Fruit fly (Drosophila melanogaster): Measurements from ENCODE around the gene Jon25Bii.
A peak's percentile ranks its signal among the peaks of the same experiment; 100 is the strongest.

The Jon25Bii gene

DNA sequence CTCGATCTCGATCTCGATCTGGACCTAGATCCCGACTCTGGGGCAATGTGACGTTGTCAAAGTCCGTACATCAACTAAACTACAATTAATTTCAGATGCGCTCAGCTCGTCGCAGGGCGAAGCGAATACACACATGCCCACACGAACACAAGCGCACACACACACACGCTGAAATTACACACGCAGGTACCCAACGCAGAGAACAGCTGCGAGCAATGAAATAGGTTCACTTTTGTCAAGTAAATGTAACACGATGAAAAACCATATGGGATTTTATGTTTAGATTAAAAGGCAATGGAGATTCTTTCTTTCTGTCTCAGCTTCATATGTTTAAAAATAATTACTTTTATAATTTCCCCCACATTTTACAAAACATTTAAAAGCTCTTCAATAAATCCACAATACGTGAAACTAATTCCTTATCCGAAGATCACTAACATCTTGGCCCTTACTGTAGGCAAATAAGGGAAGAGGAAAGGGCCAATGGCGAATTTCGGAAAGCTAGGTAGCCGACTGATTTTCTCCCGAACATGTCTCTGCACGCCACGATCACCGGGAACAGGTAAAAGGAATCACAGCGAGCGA, 47.4 kb upstream of the Jon25Bii start (continued):
- TF ChIP-seq CG6683 (GFP tag; optimal IDR thresholded peaks at IDR 0.05), result peak; percentile 62
- TF ChIP-seq NFAT (GFP tag; IDR thresholded peaks at IDR 0.05), result peak; percentile 70
- TF ChIP-seq eve (GFP tag; optimal IDR thresholded peaks at IDR 0.05), result peak in 1 of 2 experiments; percentile 85
- TF ChIP-seq lola (GFP tag; optimal IDR thresholded peaks at IDR 0.05), result peak in 1 of 3 experiments; percentile 94
- TF ChIP-seq cad (GFP tag; optimal IDR thresholded peaks at IDR 0.05), result no peak
- TF ChIP-seq gem (tag; optimal IDR thresholded peaks at IDR 0.05), result peak; percentile 94
- peak; percentile 70 for TF ChIP-seq nom (GFP tag; optimal IDR thresholded peaks at IDR 0.05)
- TF ChIP-seq pfk (GFP tag; optimal IDR thresholded peaks at IDR 0.05), result peak; percentile 32
- TF ChIP-seq D19B (GFP tag; optimal IDR thresholded peaks at IDR 0.05), result peak; percentile 55
- TF ChIP-seq CG17359 (tag; optimal IDR thresholded peaks at IDR 0.05), result peak; percentile 76
- TF ChIP-seq CoRest (tag; optimal IDR thresholded peaks at IDR 0.05), result peak; percentile 88
- peak; percentile 51 for TF ChIP-seq CG15479 (GFP tag; optimal IDR thresholded peaks at IDR 0.05)
- TF ChIP-seq CG18764 (GFP tag; optimal IDR thresholded peaks at IDR 0.05), result peak; percentile 34
- TF ChIP-seq fru (optimal IDR thresholded peaks at IDR 0.05), result no peak
- TF ChIP-seq bcd (GFP tag; optimal IDR thresholded peaks at IDR 0.05), result peak; percentile 80
- TF ChIP-seq CG15011 (GFP tag; optimal IDR thresholded peaks at IDR 0.05), result peak; percentile 81
- TF ChIP-seq CG31388 (GFP tag; optimal IDR thresholded peaks at IDR 0.05), result no peak
- TF ChIP-seq CG5953 (GFP tag; IDR thresholded peaks at IDR 0.05), result peak; percentile 53; the same call in 1 of the 2 replicates
- peak; percentile 82 for TF ChIP-seq ac (GFP tag; optimal IDR thresholded peaks at IDR 0.05)
- TF ChIP-seq CG34376 (GFP tag; optimal IDR thresholded peaks at IDR 0.05), result peak; percentile 75
- peak; percentile 56 for TF ChIP-seq CrebB (tag; optimal IDR thresholded peaks at IDR 0.05)
- peak; percentile 87 for TF ChIP-seq chm (GFP tag; IDR thresholded peaks at IDR 0.05)
- peak; percentile 9 for TF ChIP-seq CG1792 (GFP tag; optimal IDR thresholded peaks at IDR 0.05)
- TF ChIP-seq ATbp (GFP tag; optimal IDR thresholded peaks at IDR 0.05), result peak; percentile 77
- TF ChIP-seq zf30C (GFP tag; optimal IDR thresholded peaks at IDR 0.05), result no peak
- TF ChIP-seq Six4 (GFP tag; optimal IDR thresholded peaks at IDR 0.05), result peak; percentile 71
- TF ChIP-seq crc (GFP tag; optimal IDR thresholded peaks at IDR 0.05), result peak; percentile 59
- peak; percentile 62 for TF ChIP-seq slp2 (GFP tag; optimal IDR thresholded peaks at IDR 0.05)
- peak; percentile 33 for TF ChIP-seq exex (tag; optimal IDR thresholded peaks at IDR 0.05)
- no peak for TF ChIP-seq gfzf (GFP tag; optimal IDR thresholded peaks at IDR 0.05)
- TF ChIP-seq CG9876 (GFP tag; optimal IDR thresholded peaks at IDR 0.05), result peak; percentile 49
- peak; percentile 82 for TF ChIP-seq CG6854 (GFP tag; optimal IDR thresholded peaks at IDR 0.05)
- TF ChIP-seq esg (GFP tag; conservative IDR thresholded peaks at IDR 0.05), result peak; percentile 76
- no peak for TF ChIP-seq Bgb (GFP tag; IDR thresholded peaks at IDR 0.05; ENCODE audit: partially characterized antibody)
- 0 out of 3 replicates have a peak, but pooled peaks have one; percentile 50 for TF ChIP-seq gce (GFP tag; IDR thresholded peaks at IDR 0.05)
- TF ChIP-seq CG11398 (GFP tag; optimal IDR thresholded peaks at IDR 0.05), result peak; percentile 49
- peak; percentile 53 for TF ChIP-seq Dad (GFP tag; optimal IDR thresholded peaks at IDR 0.05)
- TF ChIP-seq D (optimal IDR thresholded peaks at IDR 0.05), result no peak
- peak; percentile 78 for TF ChIP-seq D (GFP tag; optimal IDR thresholded peaks at IDR 0.05)
- peak; percentile 64 for TF ChIP-seq CG16863 (GFP tag; optimal IDR thresholded peaks at IDR 0.05)
- TF ChIP-seq CG15269 (tag; optimal IDR thresholded peaks at IDR 0.05), result peak; percentile 84
- TF ChIP-seq Fer1 (GFP tag; optimal IDR thresholded peaks at IDR 0.05), result peak; percentile 86
- peak; percentile 63 for TF ChIP-seq E2f2 (GFP tag; IDR thresholded peaks at IDR 0.05)
- TF ChIP-seq Ssrp (tag; optimal IDR thresholded peaks at IDR 0.05), result peak; percentile 75
- TF ChIP-seq Trl (optimal IDR thresholded peaks at IDR 0.05), result no peak
- peak; percentile 26 for TF ChIP-seq Trl (GFP tag; optimal IDR thresholded peaks at IDR 0.05)
- TF ChIP-seq otp (GFP tag; IDR thresholded peaks at IDR 0.05), result peak; percentile 67; the same call in 2 of the 3 replicates
- peak; percentile 79 for TF ChIP-seq CG7372 (GFP tag; IDR thresholded peaks at IDR 0.05)
- peak; percentile 30 for TF ChIP-seq CG3995 (GFP tag; optimal IDR thresholded peaks at IDR 0.05)
- peak; percentile 70 for TF ChIP-seq mam (GFP tag; optimal IDR thresholded peaks at IDR 0.05)
- peak; percentile 75 for TF ChIP-seq tgo (GFP tag; IDR thresholded peaks at IDR 0.05)

Measured in whole organism, embryonic.